Worm (Caenorhabditis elegans) whole organism, early embryonic: ENCODE data around the gene C16D2.1.

Experiments used
- ama-1 ChIP-seq: fragments of 150-350 bp; optimal IDR thresholded peaks from 2 replicates; lab custom pipeline; 2014
- pes-1 ChIP-seq: fragments of 200-800 bp; sonication (Bioruptor generic); IDR thresholded peaks from 2 replicates; pipeline ENCODE4 v1.3.6; 2022; ENCODE audit warnings: missing genetic modification reagents, missing genetic modification characterization, missing compliant biosample characterization

DNA sequence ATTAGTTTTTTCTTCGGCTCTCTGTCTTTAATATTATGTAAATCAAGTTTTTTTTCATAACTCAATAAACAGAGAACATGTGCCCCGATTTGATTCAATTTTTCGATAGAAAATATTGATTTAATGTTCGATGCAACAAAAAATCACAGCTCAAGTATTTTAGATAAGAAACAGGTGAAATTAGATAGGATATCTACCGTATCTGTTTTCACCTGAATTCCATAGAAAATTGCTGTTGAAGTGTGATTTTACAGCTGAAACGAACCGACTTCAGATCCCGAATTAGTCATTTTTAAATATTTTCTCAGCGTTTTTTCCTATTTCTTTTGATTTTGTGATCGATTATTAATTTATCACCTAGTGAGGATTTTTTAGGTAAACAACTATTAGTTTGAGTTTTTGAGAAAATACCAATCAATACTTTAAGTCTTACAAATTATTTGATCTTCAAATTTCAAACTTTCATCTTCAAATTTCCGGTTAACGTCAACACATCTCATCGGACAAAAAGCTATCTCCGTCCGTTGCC lies 7.8 kb downstream of the C16D2.1 start, which contains the start of gene Y9C2UA.1:
- TF ChIP-seq ama-1 (lab: Kevin White, UChicago) (no peak), pes-1 (GFP tag; lab: Robert Waterston, UW) (no peak)
